Worm (Caenorhabditis elegans) whole organism, late embryonic: ENCODE results near the gene T10H4.4.

Source experiments
- C08G9.2 ChIP-seq: sonication (generic microtip); optimal IDR thresholded peaks from 2 replicates; lab custom pipeline; 2016; ENCODE audit warnings: mild to moderate bottlenecking, missing genetic modification characterization, moderate library complexity, missing compliant biosample characterization
- F13H6.1 ChIP-seq: sonication (generic microtip); optimal IDR thresholded peaks from 2 replicates; lab custom pipeline; 2016; ENCODE audit warnings: missing genetic modification characterization, missing compliant biosample characterization
- K02D7.2 ChIP-seq: sonication (generic microtip); optimal IDR thresholded peaks from 2 replicates; lab custom pipeline; 2017; ENCODE audit warnings: mild to moderate bottlenecking, missing genetic modification characterization, missing compliant biosample characterization
- K09A11.1 ChIP-seq: sonication (generic microtip); optimal IDR thresholded peaks from 2 replicates; lab custom pipeline; 2017; ENCODE audit warnings: antibody characterized with exemption, mild to moderate bottlenecking, missing genetic modification characterization, missing compliant biosample characterization; ENCODE audit not compliant: insufficient read depth
- T23F11.4 ChIP-seq: fragments of 200-800 bp; sonication (Bioruptor generic); optimal IDR thresholded peaks from 2 replicates; lab custom pipeline; 2018; ENCODE audit warnings: mild to moderate bottlenecking, missing genetic modification characterization, missing compliant biosample characterization
- ahr-1 ChIP-seq: sonication (generic microtip); optimal IDR thresholded peaks from 2 replicates; lab custom pipeline; 2016; ENCODE audit warnings: missing genetic modification characterization, missing compliant biosample characterization
- ama-1 ChIP-seq: fragments of 150-350 bp; optimal IDR thresholded peaks from 2 replicates; lab custom pipeline; 2014
- ceh-18 ChIP-seq: sonication (generic microtip); optimal IDR thresholded peaks from 2 replicates; lab custom pipeline; 2016; ENCODE audit warnings: missing genetic modification characterization, missing compliant biosample characterization
- ceh-22 ChIP-seq: sonication (generic microtip); optimal IDR thresholded peaks from 2 replicates; lab custom pipeline; 2017; ENCODE audit warnings: missing biosample characterization, missing genetic modification characterization
- ceh-30 ChIP-seq: fragments of 150-350 bp; optimal IDR thresholded peaks from 2 replicates; lab custom pipeline; 2014; ENCODE audit warnings: missing biosample characterization, missing genetic modification characterization
- ceh-31 ChIP-seq: sonication (generic microtip); optimal IDR thresholded peaks from 2 replicates; lab custom pipeline; 2016; ENCODE audit warnings: missing genetic modification characterization, missing compliant biosample characterization
- ceh-34 ChIP-seq: sonication (generic microtip); optimal IDR thresholded peaks from 2 replicates; lab custom pipeline; 2016; ENCODE audit warnings: mild to moderate bottlenecking, missing genetic modification characterization, missing compliant biosample characterization
- ceh-45 ChIP-seq: fragments of 200-800 bp; sonication (Bioruptor generic); IDR thresholded peaks from 2 replicates; pipeline ENCODE4 v1.3.6; 2022; ENCODE audit warnings: missing genetic modification reagents, missing genetic modification characterization, missing compliant biosample characterization
- ceh-6 ChIP-seq: fragments of 200-800 bp; sonication (Bioruptor generic); optimal IDR thresholded peaks from 2 replicates; lab custom pipeline; 2018; ENCODE audit warnings: mild to moderate bottlenecking, missing genetic modification characterization, missing compliant biosample characterization
- ceh-9 ChIP-seq: sonication (generic microtip); optimal IDR thresholded peaks from 2 replicates; lab custom pipeline; 2016; ENCODE audit warnings: mild to moderate bottlenecking, missing genetic modification characterization, inconsistent platforms, missing compliant biosample characterization
- elt-2 ChIP-seq: sonication (generic microtip); optimal IDR thresholded peaks from 2 replicates; lab custom pipeline; 2016; ENCODE audit warnings: missing genetic modification reagents, missing genetic modification characterization, missing compliant biosample characterization
- elt-4 ChIP-seq: sonication (generic microtip); optimal IDR thresholded peaks from 2 replicates; lab custom pipeline; 2016; ENCODE audit warnings: missing genetic modification characterization, missing compliant biosample characterization
- ets-4 ChIP-seq: sonication (generic microtip); optimal IDR thresholded peaks from 2 replicates; lab custom pipeline; 2016; ENCODE audit warnings: missing genetic modification characterization, missing compliant biosample characterization
- eyg-1 ChIP-seq: sonication (generic microtip); optimal IDR thresholded peaks from 2 replicates; lab custom pipeline; 2016; ENCODE audit warnings: missing genotype, missing genetic modification characterization, missing compliant biosample characterization
- fkh-10 ChIP-seq: fragments of 150-350 bp; optimal IDR thresholded peaks from 2 replicates; lab custom pipeline; 2014; ENCODE audit warnings: missing biosample characterization, missing genetic modification reagents, missing genetic modification characterization
- fkh-6 ChIP-seq: sonication (generic microtip); optimal IDR thresholded peaks from 2 replicates; lab custom pipeline; 2016; ENCODE audit warnings: missing genetic modification characterization, missing compliant biosample characterization
- hlh-13 ChIP-seq: fragments of 200-800 bp; sonication (Bioruptor generic); optimal IDR thresholded peaks from 2 replicates; lab custom pipeline; 2018; ENCODE audit warnings: mild to moderate bottlenecking, missing genetic modification characterization, missing compliant biosample characterization
- hlh-15 ChIP-seq: sonication (generic microtip); optimal IDR thresholded peaks from 2 replicates; lab custom pipeline; 2016; ENCODE audit warnings: missing genetic modification characterization, missing compliant biosample characterization
- hlh-8 ChIP-seq: sonication (generic microtip); optimal IDR thresholded peaks from 2 replicates; lab custom pipeline; 2016; ENCODE audit warnings: missing genotype, missing genetic modification characterization, missing compliant biosample characterization
- odd-2 ChIP-seq: sonication (generic microtip); optimal IDR thresholded peaks from 2 replicates; lab custom pipeline; 2017; ENCODE audit warnings: antibody characterized with exemption, mild to moderate bottlenecking, missing genetic modification characterization, missing compliant biosample characterization
- pat-9 ChIP-seq: fragments of 200-800 bp; sonication (Bioruptor generic); optimal IDR thresholded peaks from 2 replicates; lab custom pipeline; 2018; ENCODE audit warnings: mild to moderate bottlenecking, missing genetic modification characterization, moderate library complexity, missing compliant biosample characterization
- pax-1 ChIP-seq: fragments of 150-350 bp; optimal IDR thresholded peaks from 2 replicates; lab custom pipeline; 2014; ENCODE audit warnings: missing biosample characterization, missing genetic modification characterization
- pha-2 ChIP-seq: sonication (generic microtip); optimal IDR thresholded peaks from 2 replicates; lab custom pipeline; 2017; ENCODE audit warnings: mild to moderate bottlenecking, missing genetic modification characterization, missing compliant biosample characterization
- pha-4 ChIP-seq: fragments of 150-350 bp; optimal IDR thresholded peaks from 2 replicates; lab custom pipeline; 2018; ENCODE audit warnings: missing biosample characterization, missing genetic modification reagents, missing genetic modification characterization
- pqm-1 ChIP-seq: sonication (generic microtip); optimal IDR thresholded peaks from 2 replicates; lab custom pipeline; 2016; ENCODE audit warnings: missing genetic modification characterization, missing compliant biosample characterization
- sdc-2 ChIP-seq: sonication (generic microtip); optimal IDR thresholded peaks from 2 replicates; lab custom pipeline; 2016; ENCODE audit warnings: missing genotype, missing genetic modification characterization, missing compliant biosample characterization
- sox-2 ChIP-seq: fragments of 200-800 bp; sonication (Bioruptor generic); IDR thresholded peaks from 2 replicates; pipeline ENCODE4 v1.3.6; 2022; ENCODE audit warnings: missing genetic modification reagents, missing genetic modification characterization, missing compliant biosample characterization
- syd-9 ChIP-seq: sonication (generic microtip); optimal IDR thresholded peaks from 2 replicates; lab custom pipeline; 2016; ENCODE audit warnings: mild to moderate bottlenecking, missing genetic modification characterization, moderate library complexity, missing compliant biosample characterization
- tbx-2 ChIP-seq: sonication (generic microtip); optimal IDR thresholded peaks from 2 replicates; lab custom pipeline; 2016; ENCODE audit warnings: missing genetic modification characterization, missing compliant biosample characterization
- tbx-7 ChIP-seq: sonication (generic microtip); optimal IDR thresholded peaks from 2 replicates; lab custom pipeline; 2016; ENCODE audit warnings: missing genotype, missing genetic modification characterization, missing compliant biosample characterization
- ttx-3 ChIP-seq: sonication (generic microtip); optimal IDR thresholded peaks from 2 replicates; lab custom pipeline; 2016; ENCODE audit warnings: missing genetic modification reagents, missing genetic modification characterization, missing compliant biosample characterization
- unc-42 ChIP-seq: sonication (generic microtip); optimal IDR thresholded peaks from 2 replicates; lab custom pipeline; 2016; ENCODE audit warnings: missing genotype, missing genetic modification characterization, missing compliant biosample characterization
- unc-55 ChIP-seq: sonication (generic microtip); optimal IDR thresholded peaks from 2 replicates; lab custom pipeline; 2017; ENCODE audit warnings: missing biosample characterization, missing genetic modification reagents, missing genetic modification characterization
- unc-86 ChIP-seq: sonication (generic microtip); optimal IDR thresholded peaks from 2 replicates; lab custom pipeline; 2016; ENCODE audit warnings: missing genetic modification characterization, missing compliant biosample characterization

T10H4.4 gene

DNA sequence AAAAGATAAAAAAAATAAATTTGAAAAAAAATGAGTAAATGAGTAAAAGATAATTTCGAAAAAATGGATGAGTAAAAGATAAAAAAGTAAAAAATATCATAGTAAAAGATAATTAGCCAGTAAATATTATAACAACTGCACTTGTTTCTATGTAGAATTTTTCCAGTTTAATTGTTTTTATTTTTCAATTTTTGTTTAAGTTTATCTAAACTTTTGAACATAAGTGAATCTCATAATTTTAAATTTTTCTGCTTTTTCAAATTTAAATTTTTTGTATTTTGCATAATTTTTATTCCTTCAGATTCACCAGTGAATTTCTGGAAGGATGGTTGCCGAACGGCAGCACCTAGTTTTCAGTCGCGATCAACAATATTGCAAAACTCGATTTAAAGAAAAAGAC is 30.9 kb downstream of the T10H4.4 start, which contains the start of gene chil-12:
Gene chil-12, plus strand, starts transcription at position 301 of the 400 bp plus-strand sequence.
- TF ChIP-seq fkh-10 (GFP tag; lab: Kevin White, UChicago) (no peak), syd-9 (tag; lab: Kevin White, UChicago) (no peak), T23F11.4 (GFP tag; lab: Kevin White, UChicago) (no peak), ceh-45 (GFP tag; lab: Robert Waterston, UW) (no peak), ceh-18 (tag; lab: Kevin White, UChicago) (no peak), pha-2 (tag; lab: Kevin White, UChicago) (no peak), ttx-3 (no peak), pax-1 (tag; lab: Kevin White, UChicago) (no peak), C08G9.2 (tag; lab: Kevin White, UChicago) (no peak), unc-55 (GFP tag; lab: Kevin White, UChicago) (no peak), ceh-30 (tag; lab: Kevin White, UChicago) (no peak), tbx-2 (tag; lab: Kevin White, UChicago) (no peak), ets-4 (tag; lab: Kevin White, UChicago) (no peak), ceh-9 (no peak), unc-86 (tag; lab: Kevin White, UChicago) (no peak)

DNA sequence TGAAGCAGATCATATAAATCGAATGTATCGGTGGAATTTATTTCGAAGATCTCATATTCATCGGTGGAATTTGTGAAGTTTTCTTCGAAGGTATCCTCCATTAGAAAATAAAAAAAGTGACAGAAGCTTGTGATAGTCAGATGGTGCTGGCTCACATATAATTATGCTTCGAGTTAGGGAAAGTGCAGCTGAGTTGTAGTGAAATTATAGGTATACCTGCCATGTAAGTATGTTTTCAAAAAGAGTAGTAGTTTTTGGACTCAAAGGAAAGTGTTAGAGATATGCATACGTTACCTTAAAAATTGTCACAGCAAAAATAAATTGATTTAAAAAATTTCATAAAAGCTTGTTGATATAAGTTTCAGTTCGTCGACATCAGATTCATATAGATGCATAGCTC is 31.9 kb downstream of the T10H4.4 start, which contains the start of gene srw-11:
Gene srw-11, minus strand, starts transcription at position 101 of the 400 bp plus-strand sequence.
- TF ChIP-seq eyg-1 (no peak), pat-9 (tag; lab: Kevin White, UChicago) (no peak), sox-2 (no peak), F13H6.1 (tag; lab: Kevin White, UChicago) (no peak), ceh-34 (no peak), hlh-15 (tag; lab: Kevin White, UChicago) (no peak), ceh-31 (tag; lab: Kevin White, UChicago) (no peak), ets-4 (tag; lab: Kevin White, UChicago) (no peak), unc-55 (GFP tag; lab: Kevin White, UChicago) (no peak), ceh-22 (no peak), hlh-13 (GFP tag; lab: Kevin White, UChicago) (no peak), pqm-1 (no peak), ceh-6 (GFP tag; lab: Kevin White, UChicago) (no peak), elt-2 (tag; lab: Kevin White, UChicago) (no peak), elt-4 (no peak), fkh-6 (tag; lab: Kevin White, UChicago) (no peak)

DNA sequence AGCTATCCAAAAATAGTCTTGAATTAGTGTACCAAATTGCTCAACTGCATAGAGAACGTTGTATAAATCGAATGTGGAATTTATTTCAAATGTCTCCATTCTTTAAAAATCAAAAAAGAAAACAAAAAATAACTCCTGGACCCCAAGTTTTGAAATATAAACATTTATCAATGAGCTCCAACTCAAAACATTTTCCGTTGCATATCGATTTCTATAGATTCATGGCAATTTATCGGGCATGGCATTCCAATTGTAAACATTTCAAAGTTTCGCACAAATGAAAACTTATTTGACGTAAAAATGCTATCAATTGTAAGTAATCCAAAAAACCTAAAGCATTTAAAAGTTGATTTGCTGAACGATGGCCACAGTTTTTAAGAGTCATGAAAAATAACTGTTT is 33.6 kb downstream of the T10H4.4 start, which contains the start of gene srw-12:
Gene srw-12, minus strand, starts transcription at position 101 of the 400 bp plus-strand sequence.
- TF ChIP-seq eyg-1 (no peak), unc-55 (GFP tag; lab: Kevin White, UChicago) (no peak), hlh-15 (tag; lab: Kevin White, UChicago) (no peak), tbx-2 (tag; lab: Kevin White, UChicago) (no peak), K09A11.1 (tag; lab: Kevin White, UChicago) (no peak), syd-9 (tag; lab: Kevin White, UChicago) (no peak), odd-2 (no peak), ama-1 (no peak), hlh-8 (tag; lab: Kevin White, UChicago) (no peak), sdc-2 (no peak), unc-42 (tag; lab: Kevin White, UChicago) (no peak), ahr-1 (tag; lab: Kevin White, UChicago) (no peak), pha-4 (tag; lab: Kevin White, UChicago) (no peak), tbx-7 (tag; lab: Kevin White, UChicago) (no peak), T23F11.4 (GFP tag; lab: Kevin White, UChicago) (no peak), K02D7.2 (tag; lab: Kevin White, UChicago) (no peak), pat-9 (tag; lab: Kevin White, UChicago) (no peak)
